Fruit fly (Drosophila melanogaster): ENCODE data around the gene Mrp4.
A peak's percentile ranks its signal among the peaks of the same experiment; 100 is the strongest.

The Mrp4 gene

DNA sequence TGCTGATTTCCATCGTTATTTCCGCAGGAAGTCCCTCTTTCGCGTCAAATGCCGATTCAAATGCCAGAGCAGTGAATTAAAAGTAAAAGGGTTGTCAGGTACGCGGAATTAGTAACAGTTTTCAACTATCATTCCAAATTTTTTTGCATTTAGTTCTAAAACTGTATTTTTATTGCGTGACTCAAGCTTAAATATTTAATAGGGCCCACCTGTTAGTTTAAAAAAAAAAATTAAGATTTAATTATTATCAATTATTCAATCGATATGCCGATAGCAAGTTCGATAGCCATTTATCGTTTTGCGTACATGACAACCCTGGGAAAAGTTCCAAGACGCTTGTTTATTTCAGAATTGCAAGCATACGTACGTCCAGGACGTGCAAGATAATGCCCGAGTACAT is 54.0 kb downstream of the Mrp4 start, which contains the start of gene CG14711 (continued):
- TF ChIP-seq esg (GFP tag; conservative IDR thresholded peaks at IDR 0.05) (peak; percentile 79), vnd (GFP tag; IDR thresholded peaks at IDR 0.05; ENCODE audit: partially characterized antibody) (peak; percentile 79), eve (GFP tag; optimal IDR thresholded peaks at IDR 0.05) (no peak), CG11456 (GFP tag; IDR thresholded peaks at IDR 0.05) (peak; percentile 85), ATbp (GFP tag; optimal IDR thresholded peaks at IDR 0.05) (peak; percentile 65), CG13287 (GFP tag; IDR thresholded peaks at IDR 0.05; ENCODE audit: partially characterized antibody) (peak; percentile 92), gsb (GFP tag; IDR thresholded peaks at IDR 0.05) (0 out of 2 replicates have a peak, but pooled peaks have one; percentile 28), Taf1 (GFP tag; IDR thresholded peaks at IDR 0.05) (peak; percentile 51), CG10321 (GFP tag; IDR thresholded peaks at IDR 0.05) (peak; percentile 30; the same call in 1 of the 2 replicates), Atf6 (GFP tag; IDR thresholded peaks at IDR 0.05) (peak; percentile 90), sim (GFP tag; IDR thresholded peaks at IDR 0.05) (peak; percentile 72), slbo (GFP tag; IDR thresholded peaks at IDR 0.05) (peak; percentile 89), nerfin-1 (tag; optimal IDR thresholded peaks at IDR 0.05) (peak; percentile 92), Dad (GFP tag; optimal IDR thresholded peaks at IDR 0.05) (peak; percentile 57), CG17802 (tag; optimal IDR thresholded peaks at IDR 0.05) (peak; percentile 45), CG12659 (GFP tag; optimal IDR thresholded peaks at IDR 0.05) (peak; percentile 92), Sin3A (optimal IDR thresholded peaks at IDR 0.05) (peak; percentile 40), luna (GFP tag; optimal IDR thresholded peaks at IDR 0.05) (no peak), CG2129 (GFP tag; IDR thresholded peaks at IDR 0.05; ENCODE audit: partially characterized antibody) (peak; percentile 61; the same call in 1 of the 2 replicates), CG3847 (GFP tag; IDR thresholded peaks at IDR 0.05) (peak; percentile 87), nmo (GFP tag; optimal IDR thresholded peaks at IDR 0.05) (peak; percentile 90), CG15696 (tag; optimal IDR thresholded peaks at IDR 0.05) (peak; percentile 85), trem (tag; optimal IDR thresholded peaks at IDR 0.05) (peak; percentile 86), Hand (GFP tag; optimal IDR thresholded peaks at IDR 0.05) (peak; percentile 53), CG14710 (tag; optimal IDR thresholded peaks at IDR 0.05) (peak; percentile 98), CG12299 (tag; optimal IDR thresholded peaks at IDR 0.05) (peak; percentile 85), CG9817 (tag; optimal IDR thresholded peaks at IDR 0.05) (peak; percentile 89), Nf-YA (GFP tag; IDR thresholded peaks at IDR 0.05) (peak; percentile 72), seq (GFP tag; IDR thresholded peaks at IDR 0.05) (peak; percentile 76), wdn (GFP tag; IDR thresholded peaks at IDR 0.05) (peak; percentile 78), rib (GFP tag; IDR thresholded peaks at IDR 0.05) (peak; percentile 81), Hr51 (GFP tag; optimal IDR thresholded peaks at IDR 0.05) (peak in 1 of 2 experiments; percentile 64), CG3726 (GFP tag; IDR thresholded peaks at IDR 0.05) (peak; percentile 76; the same call in 2 of the 3 replicates), nau (GFP tag; optimal IDR thresholded peaks at IDR 0.05) (no peak), shn (GFP tag; optimal IDR thresholded peaks at IDR 0.05) (peak; percentile 36), ase (GFP tag; IDR thresholded peaks at IDR 0.05) (peak; percentile 87), CG14441 (GFP tag; IDR thresholded peaks at IDR 0.05) (peak; percentile 84), CG1529 (GFP tag; optimal IDR thresholded peaks at IDR 0.05) (peak; percentile 69), Jarid2 (GFP tag; optimal IDR thresholded peaks at IDR 0.05) (no peak), jumu (GFP tag; optimal IDR thresholded peaks at IDR 0.05) (peak; percentile 58), lbe (GFP tag; optimal IDR thresholded peaks at IDR 0.05) (peak; percentile 76), Dip3 (GFP tag; optimal IDR thresholded peaks at IDR 0.05) (peak; percentile 65), CG2199 (GFP tag; IDR thresholded peaks at IDR 0.05) (0 out of 3 replicates have a peak, but pooled peaks have one; percentile 43), Atf3 (GFP tag; optimal IDR thresholded peaks at IDR 0.05) (peak; percentile 10), repo (GFP tag; optimal IDR thresholded peaks at IDR 0.05) (no peak), Gsc (GFP tag; IDR thresholded peaks at IDR 0.05) (no peak), Atf-2 (GFP tag; optimal IDR thresholded peaks at IDR 0.05) (peak; percentile 52), NC2α (GFP tag; optimal IDR thresholded peaks at IDR 0.05) (peak; percentile 27), CG7786 (GFP tag; optimal IDR thresholded peaks at IDR 0.05) (peak; percentile 61), CG42726 (GFP tag; IDR thresholded peaks at IDR 0.05; ENCODE audit: partially characterized antibody) (no peak), bbx (GFP tag; IDR thresholded peaks at IDR 0.05; ENCODE audit: partially characterized antibody) (peak; percentile 73)
